Fruit fly (Drosophila melanogaster): ENCODE data around the gene CG7166.

The CG7166 gene

dm6 chr3L:21594408-21594807 lies 31.0 kb downstream of the CG7166 start (continued):
- TF ChIP-seq CG10669 (GFP tag; optimal IDR thresholded peaks at IDR 0.05) (peak; percentile 51), CG10631 (GFP tag; optimal IDR thresholded peaks at IDR 0.05) (peak; percentile 55), CG9139 (GFP tag; optimal IDR thresholded peaks at IDR 0.05) (no peak), fkh (GFP tag; optimal IDR thresholded peaks at IDR 0.05) (no peak), svp (GFP tag) (peak; percentile 82), Sox15 (GFP tag; optimal IDR thresholded peaks at IDR 0.05) (peak; percentile 16), Met (GFP tag; optimal IDR thresholded peaks at IDR 0.05) (peak; percentile 71), CG6792 (GFP tag; optimal IDR thresholded peaks at IDR 0.05) (peak; percentile 44), Hr39 (GFP tag; optimal IDR thresholded peaks at IDR 0.05) (peak; percentile 66), fd85E (GFP tag; optimal IDR thresholded peaks at IDR 0.05) (no peak), Hr4 (GFP tag; optimal IDR thresholded peaks at IDR 0.05) (peak; percentile 6), CG3032 (tag; optimal IDR thresholded peaks at IDR 0.05) (peak; percentile 48), CG11294 (GFP tag; IDR thresholded peaks at IDR 0.05) (no peak), net (GFP tag; optimal IDR thresholded peaks at IDR 0.05) (peak; percentile 15), CG32006 (GFP tag; optimal IDR thresholded peaks at IDR 0.05) (no peak)

DNA sequence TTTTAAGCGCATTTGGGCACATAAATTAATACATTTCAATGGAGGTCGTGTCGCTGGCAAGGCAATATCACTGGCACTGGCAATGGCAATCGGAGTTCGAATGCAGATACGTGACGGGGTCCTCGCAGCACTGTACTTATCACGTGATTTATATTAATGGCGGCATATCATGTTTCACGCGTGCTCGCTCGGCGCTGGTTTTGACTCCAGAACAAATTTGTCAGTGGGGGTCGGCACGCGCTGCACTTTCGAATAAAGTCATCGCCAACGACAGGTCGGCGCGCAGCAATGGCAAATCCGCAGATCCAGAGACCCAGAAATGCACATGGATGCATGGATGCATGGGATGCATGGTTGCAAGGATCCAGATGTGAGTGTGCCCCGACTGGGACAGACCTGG lies 34.2 kb downstream of the CG7166 start:
- TF ChIP-seq ss (GFP tag; optimal IDR thresholded peaks at IDR 0.05) (peak in 1 of 2 experiments; percentile 53), svp (GFP tag) (peak; percentile 54), net (GFP tag; optimal IDR thresholded peaks at IDR 0.05) (no peak)

- TF ChIP-seq fd85E (GFP tag; optimal IDR thresholded peaks at IDR 0.05) (no peak), Ets21C (GFP tag; optimal IDR thresholded peaks at IDR 0.05) (no peak), svp (GFP tag) (no peak), net (GFP tag; optimal IDR thresholded peaks at IDR 0.05) (no peak), fkh (GFP tag; optimal IDR thresholded peaks at IDR 0.05) (no peak), achi (GFP tag; optimal IDR thresholded peaks at IDR 0.05) (no peak), OdsH (GFP tag; optimal IDR thresholded peaks at IDR 0.05) (no peak), CG8119 (GFP tag; IDR thresholded peaks at IDR 0.05) (no peak), salr (GFP tag; optimal IDR thresholded peaks at IDR 0.05) (no peak), CG6808 (GFP tag; optimal IDR thresholded peaks at IDR 0.05) (no peak), lz (GFP tag; optimal IDR thresholded peaks at IDR 0.05) (no peak), eg (GFP tag; IDR thresholded peaks at IDR 0.05) (no peak), Sox15 (GFP tag; optimal IDR thresholded peaks at IDR 0.05) (no peak), Smox (GFP tag; optimal IDR thresholded peaks at IDR 0.05) (no peak)
Measured at dm6 chr3L:21586528-21586927, 38.9 kb downstream of the CG7166 start, which contains the start of gene TfAP-2. TfAP-2 (plus strand) TSS chr3L:21586828.

- TF ChIP-seq Eip78C (GFP tag): peak; percentile 28
- no peak for TF ChIP-seq CG6808 (GFP tag; optimal IDR thresholded peaks at IDR 0.05)
Measured at dm6 chr3L:21585397-21585796, 40.0 kb downstream of the CG7166 start.

- peak; percentile 15 to 27 for TF ChIP-seq ss (GFP tag; optimal IDR thresholded peaks at IDR 0.05)
- peak; percentile 37 for TF ChIP-seq CG6854 (GFP tag; optimal IDR thresholded peaks at IDR 0.05)
- TF ChIP-seq Eip78C (GFP tag): peak; percentile 28
- 0 out of 2 replicates have a peak, but pooled peaks have one; percentile 25 for TF ChIP-seq CG15336 (GFP tag; IDR thresholded peaks at IDR 0.05)
- TF ChIP-seq Hr39 (GFP tag; optimal IDR thresholded peaks at IDR 0.05): no peak
Measured at dm6 chr3L:21584683-21585082, 40.8 kb downstream of the CG7166 start.

- TF ChIP-seq CG31627 (GFP tag; optimal IDR thresholded peaks at IDR 0.05) (no peak), lz (GFP tag; optimal IDR thresholded peaks at IDR 0.05) (no peak), CG1621 (tag; optimal IDR thresholded peaks at IDR 0.05) (no peak), net (GFP tag; optimal IDR thresholded peaks at IDR 0.05) (no peak), CG8632 (GFP tag; optimal IDR thresholded peaks at IDR 0.05) (peak; percentile 31), Met (GFP tag; optimal IDR thresholded peaks at IDR 0.05) (peak; percentile 28), Smox (GFP tag; optimal IDR thresholded peaks at IDR 0.05) (peak; percentile 27), CG3919 (GFP tag; optimal IDR thresholded peaks at IDR 0.05) (peak; percentile 2), Hr39 (GFP tag; optimal IDR thresholded peaks at IDR 0.05) (no peak), CG6854 (GFP tag; optimal IDR thresholded peaks at IDR 0.05) (no peak), dsx (GFP tag; optimal IDR thresholded peaks at IDR 0.05; ENCODE audit: poor library complexity, severe bottlenecking) (no peak), CG11902 (GFP tag; optimal IDR thresholded peaks at IDR 0.05) (no peak), Sox14 (GFP tag; optimal IDR thresholded peaks at IDR 0.05) (no peak), Sox15 (GFP tag; optimal IDR thresholded peaks at IDR 0.05) (peak; percentile 35), Eip78C (GFP tag) (peak; percentile 81), pdm3 (GFP tag; optimal IDR thresholded peaks at IDR 0.05) (no peak), Lpt (GFP tag; optimal IDR thresholded peaks at IDR 0.05) (no peak), CG6276 (GFP tag; optimal IDR thresholded peaks at IDR 0.05) (no peak), CG6808 (GFP tag; optimal IDR thresholded peaks at IDR 0.05) (peak; percentile 29), CG32006 (GFP tag; optimal IDR thresholded peaks at IDR 0.05) (no peak), fd59A (GFP tag; optimal IDR thresholded peaks at IDR 0.05) (peak; percentile 3), CG10669 (GFP tag; optimal IDR thresholded peaks at IDR 0.05) (peak; percentile 29), cyc (GFP tag; optimal IDR thresholded peaks at IDR 0.05) (no peak), fkh (GFP tag; optimal IDR thresholded peaks at IDR 0.05) (no peak)
Measured at dm6 chr3L:21581984-21582383, 43.5 kb downstream of the CG7166 start.

Data from whole organism, prepupa.